Fruit fly (Drosophila melanogaster): ENCODE results near the gene CG31076.

The CG31076 gene

DNA sequence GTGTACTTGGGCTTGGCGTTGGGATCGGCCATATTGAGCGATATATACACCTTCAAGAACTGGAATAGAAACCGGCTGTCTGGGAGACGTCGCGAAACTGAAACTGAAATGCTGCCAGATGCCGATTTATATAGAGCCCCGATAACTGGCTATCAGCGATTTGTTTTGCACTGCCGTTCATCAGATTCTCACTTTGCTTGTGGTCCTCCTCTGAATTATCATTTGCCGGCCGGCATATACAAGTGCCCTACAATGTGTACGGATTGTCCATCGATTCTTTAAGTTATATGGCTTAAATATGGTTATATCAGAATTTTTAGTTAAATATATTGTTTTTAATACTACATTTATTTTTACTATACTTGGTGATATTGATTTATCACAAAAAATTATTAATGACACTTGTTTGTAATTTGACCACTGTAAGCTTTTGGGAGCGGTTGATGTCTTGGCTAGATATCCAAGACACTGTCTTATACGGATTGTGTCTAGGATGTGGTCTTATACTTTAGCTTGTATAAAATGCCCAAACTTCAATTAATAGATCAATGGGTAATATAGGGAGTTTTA lies 1.2 kb downstream of the CG31076 start, which contains the start of gene CG31075:
CG31075 (minus strand) TSS at position 106 of the 570 bp plus-strand sequence.
- TF ChIP-seq h (GFP tag; optimal IDR thresholded peaks at IDR 0.05) (peak; percentile 91), usp (GFP tag; optimal IDR thresholded peaks at IDR 0.05) (no peak), Abd-B (GFP tag; optimal IDR thresholded peaks at IDR 0.05) (no peak), lola (GFP tag; optimal IDR thresholded peaks at IDR 0.05) (no peak), Myc (optimal IDR thresholded peaks at IDR 0.05) (peak; percentile 60), OdsH (GFP tag; optimal IDR thresholded peaks at IDR 0.05) (peak; percentile 90), N (GFP tag; optimal IDR thresholded peaks at IDR 0.05) (no peak), CrebA (GFP tag; optimal IDR thresholded peaks at IDR 0.05; ENCODE audit: borderline replicate concordance) (peak; percentile 50), pan (optimal IDR thresholded peaks at IDR 0.05) (no peak), dmrt93B (GFP tag; optimal IDR thresholded peaks at IDR 0.05) (peak; percentile 88), fru (GFP tag; optimal IDR thresholded peaks at IDR 0.05) (peak; percentile 90), br (GFP tag; optimal IDR thresholded peaks at IDR 0.05) (peak; percentile 83), Hr83 (GFP tag; optimal IDR thresholded peaks at IDR 0.05; ENCODE audit: poor library complexity, severe bottlenecking) (peak; percentile 58), woc (GFP tag; optimal IDR thresholded peaks at IDR 0.05) (peak; percentile 84), brk (GFP tag; optimal IDR thresholded peaks at IDR 0.05) (peak; percentile 93), ey (GFP tag; optimal IDR thresholded peaks at IDR 0.05) (peak; percentile 83), tai (GFP tag; optimal IDR thresholded peaks at IDR 0.05) (peak; percentile 75), Sp1 (GFP tag; optimal IDR thresholded peaks at IDR 0.05) (peak; percentile 90), sage (GFP tag; optimal IDR thresholded peaks at IDR 0.05) (peak; percentile 92), CG32264 (GFP tag; optimal IDR thresholded peaks at IDR 0.05) (peak; percentile 71), psq (GFP tag; optimal IDR thresholded peaks at IDR 0.05) (peak; percentile 100), foxo (GFP tag; optimal IDR thresholded peaks at IDR 0.05) (peak in 1 of 2 experiments; percentile 97), Vsx2 (GFP tag; optimal IDR thresholded peaks at IDR 0.05; ENCODE audit: partially characterized antibody) (no peak), Hnf4 (GFP tag; optimal IDR thresholded peaks at IDR 0.05) (peak; percentile 81), sv (GFP tag; optimal IDR thresholded peaks at IDR 0.05) (peak; percentile 16), Mio (GFP tag; optimal IDR thresholded peaks at IDR 0.05) (peak; percentile 54), dsf (GFP tag; optimal IDR thresholded peaks at IDR 0.05; ENCODE audit: borderline replicate concordance) (peak; percentile 55), dl (GFP tag; optimal IDR thresholded peaks at IDR 0.05; ENCODE audit: insufficient read depth in 1 of 2, partially characterized antibody in 2 of 2) (peak in 1 of 2 experiments; percentile 12), Rel (GFP tag; optimal IDR thresholded peaks at IDR 0.05) (peak; percentile 75), Rel (tag; optimal IDR thresholded peaks at IDR 0.05) (peak; percentile 39), HLH106 (tag; optimal IDR thresholded peaks at IDR 0.05) (peak; percentile 89), Jra (GFP tag; optimal IDR thresholded peaks at IDR 0.05) (peak; percentile 50), rgr (GFP tag; optimal IDR thresholded peaks at IDR 0.05) (peak; percentile 91), Dif (GFP tag; optimal IDR thresholded peaks at IDR 0.05; ENCODE audit: partially characterized antibody) (peak; percentile 70), Hr78 (GFP tag; optimal IDR thresholded peaks at IDR 0.05) (no peak), GATAd (GFP tag; optimal IDR thresholded peaks at IDR 0.05) (no peak), CG9705 (GFP tag; optimal IDR thresholded peaks at IDR 0.05) (peak; percentile 87), jim (GFP tag; optimal IDR thresholded peaks at IDR 0.05) (no peak), Dfd (GFP tag; optimal IDR thresholded peaks at IDR 0.05) (no peak)

DNA sequence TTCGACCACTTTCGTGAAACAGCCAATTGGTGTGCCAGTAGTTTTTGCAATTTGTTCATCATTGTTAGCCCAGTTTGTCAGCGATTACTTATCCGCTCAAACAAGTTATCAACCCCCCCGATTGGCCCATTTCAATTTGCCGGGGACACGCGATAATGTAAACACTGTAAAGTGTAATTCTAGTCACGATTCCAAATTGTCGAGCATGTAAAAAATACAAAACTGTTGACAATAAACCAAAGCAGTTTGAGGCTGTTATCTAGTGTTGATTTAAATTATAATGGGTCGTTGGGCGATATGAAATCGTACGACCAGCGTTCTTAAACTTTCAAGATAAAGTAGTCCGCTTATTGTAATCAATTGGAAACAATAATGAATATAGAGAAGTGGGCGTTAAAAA lies 2.2 kb downstream of the CG31076 start:
- TF ChIP-seq Hnf4 (GFP tag; optimal IDR thresholded peaks at IDR 0.05) (no peak), usp (GFP tag; optimal IDR thresholded peaks at IDR 0.05) (no peak), woc (GFP tag; optimal IDR thresholded peaks at IDR 0.05) (no peak), N (GFP tag; optimal IDR thresholded peaks at IDR 0.05) (no peak), Jra (GFP tag; optimal IDR thresholded peaks at IDR 0.05) (no peak), br (GFP tag; optimal IDR thresholded peaks at IDR 0.05) (no peak), sage (GFP tag; optimal IDR thresholded peaks at IDR 0.05) (no peak), foxo (GFP tag; optimal IDR thresholded peaks at IDR 0.05) (no peak), Abd-B (GFP tag; optimal IDR thresholded peaks at IDR 0.05) (no peak), dl (GFP tag; optimal IDR thresholded peaks at IDR 0.05; ENCODE audit: insufficient read depth in 1 of 2, partially characterized antibody in 2 of 2) (no peak), Dfd (GFP tag; optimal IDR thresholded peaks at IDR 0.05) (no peak), Mio (GFP tag; optimal IDR thresholded peaks at IDR 0.05) (no peak), Dif (GFP tag; optimal IDR thresholded peaks at IDR 0.05; ENCODE audit: partially characterized antibody) (no peak)

Measured in whole organism, wandering third instar larva.